Worm (Caenorhabditis elegans) whole organism, early embryonic: ENCODE measurements around the gene clec-197.
A peak's percentile ranks its signal among the peaks of the same experiment; 100 is the strongest.

Source experiments
- B0310.2 ChIP-seq: sonication (generic microtip); optimal IDR thresholded peaks from 2 replicates; lab custom pipeline; 2016; ENCODE audit warnings: mild to moderate bottlenecking, missing genetic modification characterization, missing compliant biosample characterization
- F13C5.2 ChIP-seq: sonication (generic microtip); optimal IDR thresholded peaks from 2 replicates; lab custom pipeline; 2017; ENCODE audit warnings: mild to moderate bottlenecking, missing genetic modification characterization, inconsistent platforms, missing compliant biosample characterization
- aly-1 ChIP-seq: sonication (generic microtip); optimal IDR thresholded peaks from 2 replicates; lab custom pipeline; 2016; ENCODE audit warnings: missing genetic modification characterization, missing compliant biosample characterization
- ama-1 ChIP-seq: fragments of 150-350 bp; optimal IDR thresholded peaks from 2 replicates; lab custom pipeline; 2014
- ceh-13 ChIP-seq: fragments of 200-800 bp; sonication (Bioruptor generic); optimal IDR thresholded peaks from 2 replicates; lab custom pipeline; 2018; ENCODE audit warnings: mild to moderate bottlenecking, missing genetic modification characterization, missing compliant biosample characterization
- ceh-36 ChIP-seq: sonication (generic microtip); optimal IDR thresholded peaks from 2 replicates; lab custom pipeline; 2016; ENCODE audit warnings: missing genetic modification characterization, inconsistent platforms, missing compliant biosample characterization
- ets-7 ChIP-seq: sonication (generic microtip); optimal IDR thresholded peaks from 2 replicates; lab custom pipeline; 2016; ENCODE audit warnings: missing genotype, missing genetic modification characterization, missing compliant biosample characterization
- flt-1 ChIP-seq: fragments of 200-800 bp; sonication (Bioruptor generic); IDR thresholded peaks from 2 replicates; pipeline ENCODE4 v1.3.6; 2022; ENCODE audit warnings: missing genetic modification characterization, missing compliant biosample characterization
- hmbx-1 ChIP-seq: sonication (generic microtip); optimal IDR thresholded peaks from 2 replicates; lab custom pipeline; 2016; ENCODE audit warnings: mild to moderate bottlenecking, missing genetic modification characterization, missing compliant biosample characterization
- hmg-4 ChIP-seq: fragments of 200-800 bp; sonication (Bioruptor generic); optimal IDR thresholded peaks from 2 replicates; lab custom pipeline; 2018; ENCODE audit warnings: mild to moderate bottlenecking, missing genetic modification characterization, missing compliant biosample characterization
- hnd-1 ChIP-seq: sonication (generic microtip); optimal IDR thresholded peaks from 2 replicates; lab custom pipeline; 2016; ENCODE audit warnings: missing genetic modification characterization, missing compliant biosample characterization
- pes-1 ChIP-seq: fragments of 200-800 bp; sonication (Bioruptor generic); IDR thresholded peaks from 2 replicates; pipeline ENCODE4 v1.3.6; 2022; ENCODE audit warnings: missing genetic modification reagents, missing genetic modification characterization, missing compliant biosample characterization
- scrt-1 ChIP-seq: fragments of 200-800 bp; sonication (Bioruptor generic); IDR thresholded peaks from 2 replicates; pipeline ENCODE4 v1.3.6; 2022; ENCODE audit warnings: missing genetic modification characterization, missing compliant biosample characterization
- sea-1 ChIP-seq: fragments of 200-800 bp; sonication (Bioruptor generic); conservative IDR thresholded peaks from 2 replicates; pipeline ENCODE4 v1.3.6; 2022; ENCODE audit warnings: missing genetic modification characterization, missing compliant biosample characterization
- tbx-11 ChIP-seq: fragments of 200-800 bp; sonication (Bioruptor generic); IDR thresholded peaks from 2 replicates; pipeline ENCODE4 v1.3.6; 2022; ENCODE audit warnings: missing genetic modification characterization, missing compliant biosample characterization
- tbx-37 ChIP-seq: fragments of 200-800 bp; sonication (Bioruptor generic); conservative IDR thresholded peaks from 2 replicates; pipeline ENCODE4 v1.3.6; 2022; ENCODE audit warnings: missing genetic modification reagents, missing genetic modification characterization, missing compliant biosample characterization
- tra-4 ChIP-seq: sonication (generic microtip); optimal IDR thresholded peaks from 2 replicates; lab custom pipeline; 2017; ENCODE audit warnings: missing genetic modification characterization, missing compliant biosample characterization

The clec-197 gene

ce11 chrIV:17346599-17347218 lies at the start of gene clec-197, which contains the start of gene clec-198:
Gene clec-197 (minus strand): TSS chrIV:17346699.
Gene clec-198 (plus strand): TSS chrIV:17347168.
- TF ChIP-seq tra-4 (tag; lab: Kevin White, UChicago) (no peak), hmg-4 (GFP tag; lab: Kevin White, UChicago) (no peak), hnd-1 (tag; lab: Kevin White, UChicago) (no peak), ceh-36 (tag; lab: Kevin White, UChicago) (no peak), sea-1 (GFP tag; lab: Robert Waterston, UW) (no peak), tbx-37 (GFP tag; lab: Robert Waterston, UW) (no peak), ets-7 (no peak), F13C5.2 (tag; lab: Kevin White, UChicago) (no peak), B0310.2 (no peak), flt-1 (GFP tag; lab: Robert Waterston, UW) (no peak), scrt-1 (GFP tag; lab: Robert Waterston, UW) (no peak), tbx-11 (GFP tag; lab: Robert Waterston, UW) (no peak), ceh-13 (GFP tag; lab: Kevin White, UChicago) (no peak), pes-1 (GFP tag; lab: Robert Waterston, UW) (no peak), ama-1 (no peak), aly-1 (tag; lab: Kevin White, UChicago) (no peak), hmbx-1 (no peak)

DNA sequence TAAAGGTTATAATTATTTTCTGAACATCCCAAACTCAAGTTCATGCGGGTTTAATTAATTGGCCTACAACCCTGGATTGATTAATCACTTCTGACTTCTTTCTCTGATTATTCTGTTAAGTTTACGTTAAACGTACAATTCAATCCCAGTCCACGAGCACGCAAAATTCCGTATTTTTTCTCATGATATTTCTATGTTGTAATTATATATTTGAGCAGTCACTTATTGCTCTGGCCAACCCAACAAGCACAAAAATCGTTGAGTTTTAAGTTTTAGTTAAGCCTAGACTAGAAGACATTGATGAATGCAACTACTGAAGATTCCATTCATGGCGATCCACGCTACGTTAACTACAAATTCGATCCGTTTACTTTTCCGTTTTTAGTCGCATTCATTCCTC lies 49.4 kb upstream of the clec-197 start, which contains the start of gene sru-15:
TSS of gene sru-15 (plus strand) at position 301 of the 400 bp plus-strand sequence.
- TF ChIP-seq hmbx-1: no peak
- TF ChIP-seq ceh-36 (tag; lab: Kevin White, UChicago): no peak
- TF ChIP-seq tbx-11 (GFP tag; lab: Robert Waterston, UW): no peak
- no peak for TF ChIP-seq F13C5.2 (tag; lab: Kevin White, UChicago)
- TF ChIP-seq tbx-37 (GFP tag; lab: Robert Waterston, UW): no peak
- TF ChIP-seq sea-1 (GFP tag; lab: Robert Waterston, UW): no peak
- no peak for TF ChIP-seq ama-1
- TF ChIP-seq hmg-4 (GFP tag; lab: Kevin White, UChicago): no peak
- TF ChIP-seq ets-7: no peak
- TF ChIP-seq ceh-13 (GFP tag; lab: Kevin White, UChicago): no peak
- no peak for TF ChIP-seq aly-1 (tag; lab: Kevin White, UChicago)

DNA sequence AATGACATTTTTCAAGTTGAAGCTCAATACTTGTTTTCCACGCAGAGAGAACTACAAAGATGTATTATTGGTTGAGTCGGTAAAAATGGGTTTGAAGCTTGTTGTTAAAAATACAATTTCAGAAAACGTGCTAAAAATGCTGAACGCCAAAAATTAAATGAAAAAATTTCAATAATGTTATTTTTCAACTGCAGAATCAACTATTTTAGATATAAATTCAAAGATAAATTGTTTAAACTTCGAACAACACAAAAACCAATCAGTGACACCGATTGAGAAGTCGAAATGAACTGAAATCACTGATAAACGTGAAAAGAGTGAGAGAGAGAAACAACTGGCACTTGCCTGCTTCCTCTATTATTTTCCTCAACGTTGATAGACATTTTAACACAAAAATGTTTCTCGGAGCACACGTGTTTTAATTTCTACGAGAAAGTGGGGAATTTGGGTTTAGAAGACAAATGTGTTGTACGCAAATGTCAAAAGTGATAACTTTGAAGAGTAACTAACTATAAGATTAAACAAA lies 41.0 kb upstream of the clec-197 start, which contains the start of gene T02D1.8:
TSS of gene T02D1.8 (minus strand) at position 51 of the 526 bp plus-strand sequence.
- TF ChIP-seq aly-1 (tag; lab: Kevin White, UChicago) (no peak), sea-1 (GFP tag; lab: Robert Waterston, UW) (no peak), ets-7 (no peak), F13C5.2 (tag; lab: Kevin White, UChicago) (no peak), tbx-11 (GFP tag; lab: Robert Waterston, UW) (no peak), ceh-13 (GFP tag; lab: Kevin White, UChicago) (no peak), scrt-1 (GFP tag; lab: Robert Waterston, UW) (no peak), ceh-36 (tag; lab: Kevin White, UChicago) (no peak), tra-4 (tag; lab: Kevin White, UChicago) (no peak), ama-1 (no peak), hmbx-1 (no peak), hmg-4 (GFP tag; lab: Kevin White, UChicago) (no peak), flt-1 (GFP tag; lab: Robert Waterston, UW) (no peak), hnd-1 (tag; lab: Kevin White, UChicago) (no peak), B0310.2 (no peak)

DNA sequence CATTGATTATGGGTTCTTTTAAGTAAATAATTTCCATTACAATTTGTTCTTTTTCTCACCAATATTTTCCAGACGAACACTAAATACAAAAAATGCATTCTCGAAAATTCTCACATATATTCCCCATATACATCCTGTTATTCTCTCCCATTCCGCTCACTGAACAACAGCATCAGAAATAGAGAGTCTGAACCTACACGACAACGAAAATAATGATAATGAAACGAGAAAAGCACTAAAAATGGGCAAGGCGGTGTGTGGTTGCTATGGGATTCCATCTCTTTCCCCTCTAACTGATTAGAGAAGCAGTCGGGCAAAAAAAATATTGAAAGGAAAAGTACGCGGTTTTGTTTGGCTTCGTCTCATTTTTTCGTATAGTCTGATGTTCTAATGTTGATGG lies 36.5 kb upstream of the clec-197 start, which contains the start of gene C30H6.12:
TSS of gene C30H6.12 (plus strand) at position 301 of the 400 bp plus-strand sequence.
- no peak for TF ChIP-seq hnd-1 (tag; lab: Kevin White, UChicago)
- no peak for TF ChIP-seq ceh-13 (GFP tag; lab: Kevin White, UChicago)

ce11 chrIV:17382029-17382428 lies 35.5 kb upstream of the clec-197 start, which contains the start of gene C30H6.8:
Gene C30H6.8 (plus strand): TSS chrIV:17382329.
- TF ChIP-seq ama-1: no peak
- no peak for TF ChIP-seq hnd-1 (tag; lab: Kevin White, UChicago)
- TF ChIP-seq hmbx-1: no peak

DNA sequence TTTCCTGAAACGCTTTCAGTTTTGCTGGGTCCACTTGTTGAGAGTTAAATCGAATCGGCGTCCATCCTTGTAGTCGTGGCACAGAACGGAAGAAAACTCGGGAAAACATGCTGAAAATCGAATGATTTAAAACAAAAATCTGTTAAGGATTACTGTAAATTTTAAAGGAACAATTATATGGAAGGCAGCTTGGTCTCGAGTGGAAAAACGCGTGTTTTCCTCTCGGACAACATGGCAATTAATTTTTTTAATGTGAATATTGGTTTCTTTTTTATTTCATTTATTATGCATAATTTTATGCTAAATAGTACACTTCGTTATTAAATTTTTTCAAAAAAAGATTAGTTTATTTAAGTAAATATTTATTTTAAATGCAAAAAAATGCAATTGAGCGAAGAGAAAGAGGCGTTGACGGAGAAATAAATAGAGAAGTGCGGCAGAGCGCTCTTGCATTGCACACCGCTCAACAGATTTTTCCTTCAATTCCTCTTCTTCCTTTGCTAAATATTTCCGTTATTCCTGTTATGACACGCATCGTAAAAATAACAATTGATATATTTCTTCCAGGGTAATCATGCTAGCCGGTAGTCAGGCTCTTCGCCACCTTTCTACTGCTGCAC lies 33.7 kb upstream of the clec-197 start, which contains the start of the genes C30H6.9 and dlat-2:
TSS of gene C30H6.9 (minus strand) at position 110 of the 620 bp plus-strand sequence.
TSS of gene dlat-2 (plus strand) at position 566 of the 620 bp plus-strand sequence.
- TF ChIP-seq ama-1 (no peak), F13C5.2 (tag; lab: Kevin White, UChicago) (peak; percentile 32)

- TF ChIP-seq aly-1 (tag; lab: Kevin White, UChicago): no peak
- TF ChIP-seq pes-1 (GFP tag; lab: Robert Waterston, UW): no peak
Measured at ce11 chrIV:17376127-17376526, 29.6 kb upstream of the clec-197 start, which contains the start of gene haf-1. Gene haf-1 (plus strand): TSS chrIV:17376427.

ce11 chrIV:17371469-17371868 lies 25.0 kb upstream of the clec-197 start, which contains the start of gene C30H6.5:
Gene C30H6.5 (plus strand): TSS chrIV:17371769.
- TF ChIP-seq pes-1 (GFP tag; lab: Robert Waterston, UW) (no peak), hmbx-1 (no peak)
